Worm (Caenorhabditis elegans) whole organism, L2 larva: ENCODE measurements around the gene C08G5.6.

Experiments
- dmd-4 ChIP-seq: sonication (generic microtip); optimal IDR thresholded peaks from 2 replicates; lab custom pipeline; 2017; ENCODE audit warnings: missing biosample characterization, missing genetic modification characterization
- lin-39 ChIP-seq: fragments of 150-350 bp; optimal IDR thresholded peaks from 2 replicates; lab custom pipeline; 2014; ENCODE audit warnings: missing biosample characterization, missing genetic modification reagents, missing genetic modification characterization
- nhr-10 ChIP-seq: sonication (generic microtip); optimal IDR thresholded peaks from 2 replicates; lab custom pipeline; 2017; ENCODE audit warnings: missing biosample characterization, missing genetic modification characterization
- nhr-23 ChIP-seq: fragments of 150-350 bp; optimal IDR thresholded peaks from 2 replicates; lab custom pipeline; 2014; ENCODE audit warnings: missing biosample characterization, missing genetic modification reagents, missing genetic modification characterization
- skn-1 ChIP-seq: sonication (generic microtip); optimal IDR thresholded peaks from 2 replicates; lab custom pipeline; 2017; ENCODE audit warnings: missing biosample characterization, missing genetic modification characterization
- ztf-11 ChIP-seq: sonication (generic microtip); optimal IDR thresholded peaks from 2 replicates; lab custom pipeline; 2017; ENCODE audit warnings: missing biosample characterization, missing genetic modification characterization

- TF ChIP-seq ztf-11 (tag; lab: Kevin White, UChicago), result no peak
- no peak for TF ChIP-seq dmd-4
- no peak for TF ChIP-seq nhr-10 (tag; lab: Kevin White, UChicago)
- no peak for TF ChIP-seq nhr-23 (tag; lab: Kevin White, UChicago)
- no peak for TF ChIP-seq skn-1 (tag; lab: Kevin White, UChicago)
- TF ChIP-seq lin-39 (tag; lab: Kevin White, UChicago), result no peak
These were observed 48.4 kb upstream of the C08G5.6 start for ce11 chrII:721931-722330.
